Worm (Caenorhabditis elegans) whole organism, L1 larva: ENCODE measurements around the gene ocr-1.

Source experiments
- ces-1 ChIP-seq: fragments of 150-350 bp; optimal IDR thresholded peaks from 2 replicates; lab custom pipeline; 2014; ENCODE audit warnings: missing biosample characterization, missing genetic modification reagents, missing genetic modification characterization
- nhr-12 ChIP-seq: sonication (generic microtip); optimal IDR thresholded peaks from 2 replicates; lab custom pipeline; 2017; ENCODE audit warnings: missing biosample characterization, missing genetic modification characterization
- nhr-237 ChIP-seq: fragments of 150-350 bp; optimal IDR thresholded peaks from 2 replicates; lab custom pipeline; 2014; ENCODE audit warnings: missing biosample characterization, missing genetic modification characterization
- snpc-4 ChIP-seq: fragments of 150-350 bp; optimal IDR thresholded peaks from 2 replicates; lab custom pipeline; 2014; ENCODE audit warnings: missing biosample characterization, missing genetic modification characterization
- unc-130 ChIP-seq: fragments of 150-350 bp; optimal IDR thresholded peaks from 2 replicates; lab custom pipeline; 2017; ENCODE audit warnings: missing biosample characterization, missing genetic modification characterization, inconsistent platforms
- ztf-11 ChIP-seq, 2 experiments: sonication (generic microtip); optimal IDR thresholded peaks; 2 replicates each; lab custom pipeline; 2016 to 2017; ENCODE audit warnings: missing genetic modification characterization in 2 of 2, missing biosample characterization in 1 of 2, missing compliant biosample characterization in 1 of 2

ce11 chrV:10784011-10784410, 19.8 kb downstream of the ocr-1 start, which contains the start of gene D1054.8:
- TF ChIP-seq snpc-4 (no peak), unc-130 (tag; lab: Kevin White, UChicago) (no peak), ztf-11 (tag; optimal IDR thresholded peaks at IDR 0.05; lab: Kevin White, UChicago) (no peak), ces-1 (no peak), nhr-237 (tag; lab: Kevin White, UChicago) (no peak), nhr-12 (no peak)
